Fruit fly (Drosophila melanogaster) whole organism: ENCODE data around the gene tral.

ENCODE experiments used
- CG8478 ChIP-seq: fragments of >200 bp; optimal IDR thresholded peaks from 2 replicates; lab custom pipeline; 2018; ENCODE audit warnings: inconsistent platforms
- Dll ChIP-seq: fragments of >200 bp; optimal IDR thresholded peaks from 2 replicates; lab custom pipeline; 2017
- EcR ChIP-seq, 2 experiments: fragments of >200 bp; optimal IDR thresholded peaks; 2 replicates each; lab custom pipeline; 2017; ENCODE audit warnings: missing biosample characterization in 2 of 2, missing genetic modification characterization in 2 of 2, missing genetic modification reagents in 2 of 2
- pan ChIP-seq: fragments of >200 bp; optimal IDR thresholded peaks from 2 replicates; lab custom pipeline; 2017
- psq ChIP-seq: fragments of >200 bp; optimal IDR thresholded peaks from 2 replicates; lab custom pipeline; 2017
- usp ChIP-seq: fragments of >200 bp; optimal IDR thresholded peaks from 2 replicates; lab custom pipeline; 2017; ENCODE audit warnings: missing biosample characterization, missing genetic modification characterization, mixed read lengths

The tral gene

DNA sequence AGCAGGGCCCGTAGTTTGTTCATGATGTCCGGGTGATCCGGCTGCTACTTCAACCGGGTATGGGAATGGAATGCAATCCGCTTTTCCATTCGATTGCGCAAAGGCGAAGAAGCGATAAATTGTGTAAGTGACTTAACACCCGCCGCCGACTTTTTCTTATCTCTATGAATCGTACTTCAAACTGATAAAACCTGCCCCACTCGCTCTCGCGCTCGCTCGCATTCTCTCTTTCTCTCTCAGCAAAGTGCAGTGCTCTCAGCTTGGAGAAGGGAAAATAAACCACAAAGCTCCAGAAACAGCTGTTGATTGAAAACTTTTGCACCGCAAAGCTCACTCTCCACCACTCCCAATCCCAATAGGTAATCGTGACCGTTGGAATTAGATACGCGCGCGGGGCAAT, 24.9 kb upstream of the tral start:
- TF ChIP-seq EcR (GFP tag; optimal IDR thresholded peaks at IDR 0.05; lab: Kevin White, UChicago) (peak in 1 of 2 experiments; percentile 16), Dll (peak; percentile 98), usp (GFP tag; lab: Kevin White, UChicago) (no peak), psq (lab: Kevin White, UChicago) (no peak), pan (lab: Kevin White, UChicago) (no peak), CG8478 (lab: Kevin White, UChicago) (no peak)

- TF ChIP-seq EcR (GFP tag; optimal IDR thresholded peaks at IDR 0.05; lab: Kevin White, UChicago), result no peak
- TF ChIP-seq usp (GFP tag; lab: Kevin White, UChicago), result no peak
- no peak for TF ChIP-seq CG8478 (lab: Kevin White, UChicago)
- no peak for TF ChIP-seq Dll
- no peak for TF ChIP-seq pan (lab: Kevin White, UChicago)
- TF ChIP-seq psq (lab: Kevin White, UChicago), result no peak
Measured at dm6 chr3L:12490418-12491035, 24.3 kb upstream of the tral start, which contains the start of gene CG10660. TSS of gene CG10660 (minus strand) at chr3L:12490676.

- TF ChIP-seq usp (GFP tag; lab: Kevin White, UChicago) (no peak), pan (lab: Kevin White, UChicago) (no peak), EcR (GFP tag; optimal IDR thresholded peaks at IDR 0.05; lab: Kevin White, UChicago) (no peak), CG8478 (lab: Kevin White, UChicago) (no peak), Dll (no peak), psq (lab: Kevin White, UChicago) (no peak)
Measured at dm6 chr3L:12494273-12494672, 20.6 kb upstream of the tral start.

DNA sequence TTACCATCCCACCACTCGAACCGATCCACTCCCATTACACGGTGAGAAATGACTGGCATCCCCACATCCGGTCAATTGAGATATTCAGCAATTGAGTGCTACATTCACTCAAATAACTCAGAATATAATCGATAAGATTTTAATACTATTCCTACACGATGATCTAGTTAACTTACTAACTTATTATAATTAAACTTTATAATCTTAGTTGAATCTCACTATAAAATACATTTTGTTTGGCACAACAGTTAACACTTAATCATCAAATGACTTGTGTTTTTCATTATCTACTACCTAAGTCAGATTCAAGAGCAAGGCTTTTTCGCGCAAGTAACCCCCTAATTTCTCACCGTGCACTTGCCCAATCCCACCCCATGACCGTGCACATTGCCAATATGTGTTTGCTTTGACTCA, 19.5 kb upstream of the tral start:
- no peak for TF ChIP-seq CG8478 (lab: Kevin White, UChicago)
- no peak for TF ChIP-seq psq (lab: Kevin White, UChicago)
- TF ChIP-seq Dll, result no peak

DNA sequence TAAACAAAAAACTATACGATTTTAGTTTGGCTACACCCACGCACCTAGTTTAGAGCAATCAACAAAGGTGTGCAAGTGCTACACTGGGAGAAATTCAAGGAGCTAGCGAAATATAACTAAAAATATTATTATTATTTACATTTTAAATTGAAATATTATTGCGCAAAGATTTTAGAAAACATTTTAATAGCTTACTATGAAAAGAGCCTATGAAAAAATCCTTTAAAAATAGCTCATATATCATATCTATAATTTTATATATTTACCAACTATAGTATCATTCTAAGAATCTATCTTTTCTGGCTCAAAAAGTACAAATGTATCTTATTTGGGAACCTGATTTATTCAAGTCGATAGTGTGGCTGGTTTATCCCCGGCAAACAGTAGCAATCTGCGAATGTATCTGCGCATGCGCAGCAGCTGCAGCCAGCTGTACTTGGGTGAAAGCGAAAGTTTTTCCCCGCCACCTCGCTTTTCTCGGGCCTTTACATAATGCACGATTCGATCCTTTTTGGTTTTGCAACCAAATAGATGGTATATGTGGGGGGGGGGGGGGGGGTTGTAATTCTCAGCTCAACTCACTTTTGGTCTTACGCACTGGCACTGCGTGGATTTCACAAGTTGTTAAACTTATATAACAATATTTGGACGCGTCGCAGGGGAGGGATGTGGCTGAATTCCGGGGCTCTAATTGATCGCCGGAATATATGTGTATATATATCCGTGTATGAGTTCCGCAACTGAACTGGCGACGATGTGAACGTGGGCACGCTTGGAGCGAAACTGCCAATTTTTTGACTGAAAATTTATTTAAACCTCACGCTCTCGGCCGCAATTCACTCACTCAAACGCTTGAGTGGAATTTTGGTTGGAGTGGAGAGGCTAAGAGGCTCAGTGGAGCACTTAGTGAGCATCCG, 18.2 kb upstream of the tral start, which contains the start of gene CG10657:
CG10657 (minus strand) TSS at position 789 of the 917 bp plus-strand sequence.
- TF ChIP-seq Dll (no peak), psq (lab: Kevin White, UChicago) (no peak), EcR (GFP tag; optimal IDR thresholded peaks at IDR 0.05; lab: Kevin White, UChicago) (no peak), usp (GFP tag; lab: Kevin White, UChicago) (no peak)

- TF ChIP-seq pan (lab: Kevin White, UChicago) (no peak), CG8478 (lab: Kevin White, UChicago) (no peak), psq (lab: Kevin White, UChicago) (no peak), EcR (GFP tag; optimal IDR thresholded peaks at IDR 0.05; lab: Kevin White, UChicago) (no peak), Dll (no peak), usp (GFP tag; lab: Kevin White, UChicago) (no peak)
Measured at dm6 chr3L:12501249-12501648, 13.6 kb upstream of the tral start, which contains the start of the genes CG10638 and CG10681. TSS of gene CG10638 (minus strand) at chr3L:12501311. TSS of gene CG10681 (plus strand) at chr3L:12501513.

DNA sequence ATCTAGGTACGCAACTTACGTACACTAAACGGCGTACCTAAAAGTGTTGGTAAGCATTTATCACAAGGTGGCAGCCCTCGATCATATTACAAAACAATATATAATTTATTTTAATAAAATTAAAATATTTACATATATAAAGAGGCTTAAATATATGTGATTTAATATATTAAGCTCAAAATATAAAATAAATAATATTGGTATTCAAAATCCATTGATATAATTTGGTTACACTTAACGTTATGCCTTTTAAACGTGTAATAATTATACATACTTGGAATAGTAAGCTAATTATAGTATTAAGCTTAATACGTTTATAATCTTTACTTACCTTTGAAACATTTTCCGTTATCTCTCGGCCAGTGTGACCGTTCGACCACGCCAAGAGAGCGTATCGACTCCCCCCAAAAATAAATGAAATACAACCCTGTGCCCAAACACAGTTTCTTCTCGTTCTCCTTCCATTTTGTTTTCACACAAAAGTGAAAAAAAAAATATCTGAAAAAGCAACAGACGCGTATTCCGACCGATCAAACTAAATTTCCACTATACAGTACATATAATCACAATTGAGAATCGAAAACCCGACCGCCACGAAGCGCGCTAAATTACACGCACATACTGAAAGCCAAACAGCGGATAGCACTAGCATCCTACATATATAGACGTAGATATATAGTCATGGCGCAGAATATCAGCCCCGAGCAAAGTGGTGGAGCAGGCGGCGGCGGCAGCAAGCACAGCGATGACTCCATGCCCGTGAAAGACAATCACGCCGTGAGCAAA, 10.8 kb upstream of the tral start, which contains the start of the genes CG10646 and vih:
CG10646 (minus strand) TSS at position 30 of the 786 bp plus-strand sequence.
vih (plus strand) TSS at position 428 of the 786 bp plus-strand sequence.
- TF ChIP-seq pan (lab: Kevin White, UChicago) (no peak), usp (GFP tag; lab: Kevin White, UChicago) (no peak), EcR (GFP tag; optimal IDR thresholded peaks at IDR 0.05; lab: Kevin White, UChicago) (no peak), Dll (no peak), psq (lab: Kevin White, UChicago) (no peak), CG8478 (lab: Kevin White, UChicago) (no peak)

DNA sequence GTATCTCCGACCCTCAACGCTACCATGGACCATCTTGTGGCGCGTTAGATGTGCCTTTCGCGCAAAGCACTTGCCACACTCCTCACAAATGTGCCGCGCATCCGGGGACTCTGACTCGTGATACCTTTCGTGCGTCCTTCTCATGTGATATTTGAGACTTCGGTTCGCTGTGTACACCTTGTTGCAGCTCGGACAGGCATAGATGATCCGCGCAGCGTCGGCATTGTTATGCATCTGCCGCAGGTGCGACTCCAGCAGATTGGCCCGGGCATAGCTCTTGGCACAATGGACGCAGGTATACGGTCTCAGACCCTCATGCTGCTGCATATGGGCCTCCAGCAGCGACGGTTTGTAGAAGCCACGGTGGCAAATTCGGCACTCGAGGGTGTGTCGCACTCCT, 8.9 kb upstream of the tral start:
- no peak for TF ChIP-seq Dll
- no peak for TF ChIP-seq psq (lab: Kevin White, UChicago)
- no peak for TF ChIP-seq usp (GFP tag; lab: Kevin White, UChicago)
- no peak for TF ChIP-seq CG8478 (lab: Kevin White, UChicago)
- no peak for TF ChIP-seq pan (lab: Kevin White, UChicago)
- no peak for TF ChIP-seq EcR (GFP tag; optimal IDR thresholded peaks at IDR 0.05; lab: Kevin White, UChicago)

DNA sequence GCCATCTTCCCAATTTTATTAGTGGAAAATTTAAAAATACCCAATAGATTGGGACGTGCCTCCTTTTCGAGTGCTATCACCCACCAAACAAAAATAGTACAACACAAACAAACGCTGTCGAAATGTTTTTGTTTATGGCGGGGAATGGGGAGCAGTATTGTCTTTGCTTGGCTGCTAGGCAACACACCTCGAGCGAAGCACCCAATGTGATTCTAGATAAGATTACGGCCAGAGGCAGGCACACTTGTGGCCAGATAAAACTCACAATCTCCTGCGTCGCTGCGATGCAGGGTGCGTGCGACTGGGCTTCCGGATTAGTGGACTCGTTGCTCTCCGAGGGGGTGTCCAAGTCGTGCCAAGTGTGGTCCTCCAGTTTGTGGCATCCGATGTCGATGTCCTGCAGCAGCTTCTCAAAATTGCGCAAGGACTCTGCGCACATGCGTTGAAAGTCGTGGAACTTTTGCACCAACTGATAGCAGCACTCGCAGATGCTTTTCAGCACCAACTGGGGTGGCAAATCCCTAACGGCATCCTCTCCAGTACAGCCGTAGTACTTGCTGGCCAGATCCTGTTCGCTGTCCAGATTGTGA, 7.8 kb upstream of the tral start:
- no peak for TF ChIP-seq pan (lab: Kevin White, UChicago)

DNA sequence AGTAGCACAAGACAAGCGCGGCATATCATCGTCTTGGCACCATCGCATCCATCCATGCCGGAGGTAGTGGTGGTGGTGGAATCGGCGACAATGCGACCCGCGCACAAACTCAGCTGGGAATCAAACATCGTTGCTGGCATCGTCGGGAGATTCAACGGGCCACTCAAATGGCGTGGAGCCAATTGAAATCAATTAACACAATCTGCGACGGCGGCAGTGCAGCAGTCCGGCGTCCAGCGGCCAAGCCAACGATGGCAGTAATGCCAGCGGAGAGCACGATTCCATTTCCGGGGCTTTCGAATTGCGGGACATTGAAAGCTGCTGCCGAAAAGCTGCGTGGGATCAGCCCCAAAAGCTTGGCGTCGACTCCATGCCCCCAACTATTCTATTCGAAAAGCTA, 7.3 kb upstream of the tral start, which contains the start of gene CG10654:
CG10654 (minus strand) TSS at position 270 of the 400 bp plus-strand sequence.
- no peak for TF ChIP-seq psq (lab: Kevin White, UChicago)
- no peak for TF ChIP-seq CG8478 (lab: Kevin White, UChicago)
- no peak for TF ChIP-seq EcR (GFP tag; optimal IDR thresholded peaks at IDR 0.05; lab: Kevin White, UChicago)
- no peak for TF ChIP-seq usp (GFP tag; lab: Kevin White, UChicago)
- no peak for TF ChIP-seq Dll
- TF ChIP-seq pan (lab: Kevin White, UChicago), result no peak
